Worm (Caenorhabditis elegans) whole organism, L4 larva: Measurements from ENCODE around the gene Y45F3A.5.

ENCODE experiments used
- F10B5.3 ChIP-seq: sonication (generic microtip); optimal IDR thresholded peaks from 2 replicates; lab custom pipeline; 2016; ENCODE audit warnings: mild to moderate bottlenecking, missing genetic modification characterization, missing compliant biosample characterization
- F26F4.8 ChIP-seq: fragments of 200-800 bp; sonication (Bioruptor generic); conservative IDR thresholded peaks from 2 replicates; pipeline ENCODE4 v1.3.6; 2022; ENCODE audit warnings: missing genetic modification characterization, missing compliant biosample characterization
- F49E8.2 ChIP-seq: sonication (generic microtip); optimal IDR thresholded peaks from 2 replicates; lab custom pipeline; 2016; ENCODE audit warnings: missing compliant biosample characterization, mild to moderate bottlenecking, missing genetic modification characterization, borderline replicate concordance
- R02D3.7 ChIP-seq: fragments of 150-350 bp; sonication (generic microtip); optimal IDR thresholded peaks from 3 replicates; lab custom pipeline; 2014; ENCODE audit warnings: missing biosample characterization, missing genetic modification characterization
- T20F7.1 ChIP-seq: fragments of 200-800 bp; sonication (Bioruptor generic); optimal IDR thresholded peaks from 2 replicates; lab custom pipeline; 2018; ENCODE audit warnings: mild to moderate bottlenecking, missing genetic modification characterization, missing compliant biosample characterization
- Y5F2A.4 ChIP-seq: fragments of 200-800 bp; sonication (Bioruptor generic); optimal IDR thresholded peaks from 2 replicates; lab custom pipeline; 2018; ENCODE audit warnings: mild to moderate bottlenecking, missing genetic modification characterization, missing compliant biosample characterization
- Y75B8A.6 ChIP-seq: fragments of 200-800 bp; sonication (Bioruptor generic); IDR thresholded peaks from 2 replicates; pipeline ENCODE4 v1.3.6; 2022; ENCODE audit warnings: missing genetic modification reagents, missing genetic modification characterization, missing compliant biosample characterization
- aha-1 ChIP-seq: fragments of 150-350 bp; peaks from one replicate; lab custom pipeline; 2014; ENCODE audit warnings: missing biosample characterization, missing genetic modification characterization
- ama-1 ChIP-seq: fragments of 150-350 bp; optimal IDR thresholded peaks from 2 replicates; lab custom pipeline; 2014; ENCODE audit warnings: inconsistent platforms, mixed read lengths
- arid-1 ChIP-seq: fragments of 200-800 bp; sonication (Bioruptor generic); conservative IDR thresholded peaks from 2 replicates; pipeline ENCODE4 v1.3.6; 2022; ENCODE audit warnings: missing genetic modification reagents, missing genetic modification characterization, missing compliant biosample characterization
- ceh-82 ChIP-seq: sonication (generic microtip); optimal IDR thresholded peaks from 2 replicates; lab custom pipeline; 2017; ENCODE audit warnings: missing biosample characterization, missing genetic modification characterization
- cey-2 ChIP-seq: sonication (generic microtip); optimal IDR thresholded peaks from 3 replicates; lab custom pipeline; 2017; ENCODE audit warnings: missing genetic modification characterization, mild to moderate bottlenecking, missing compliant biosample characterization, antibody characterized with exemption, borderline replicate concordance; ENCODE audit not compliant: insufficient read depth
- ctbp-1 ChIP-seq: fragments of 200-800 bp; sonication (Bioruptor generic); IDR thresholded peaks from 2 replicates; pipeline ENCODE4 v1.3.6; 2022; ENCODE audit warnings: missing genetic modification reagents, missing genetic modification characterization, missing compliant biosample characterization
- daf-8 ChIP-seq: fragments of 200-800 bp; sonication (Bioruptor generic); IDR thresholded peaks from 2 replicates; pipeline ENCODE4 v1.3.6; 2022; ENCODE audit warnings: missing genetic modification characterization, missing compliant biosample characterization
- dmd-6 ChIP-seq: fragments of 200-800 bp; sonication (Bioruptor generic); IDR thresholded peaks from 2 replicates; pipeline ENCODE4 v1.3.6; 2022; ENCODE audit warnings: missing genetic modification reagents, missing genetic modification characterization, missing compliant biosample characterization
- dmd-8 ChIP-seq: fragments of 200-800 bp; sonication (Bioruptor generic); IDR thresholded peaks from 2 replicates; pipeline ENCODE4 v1.3.6; 2022; ENCODE audit warnings: missing genetic modification characterization, missing compliant biosample characterization
- dpl-1 ChIP-seq: fragments of 150-350 bp; optimal IDR thresholded peaks from 2 replicates; lab custom pipeline; 2014; ENCODE audit warnings: missing biosample characterization, missing genetic modification reagents, missing genetic modification characterization
- duxl-1 ChIP-seq: sonication (generic microtip); optimal IDR thresholded peaks from 2 replicates; lab custom pipeline; 2016; ENCODE audit warnings: mild to moderate bottlenecking, missing genetic modification characterization, moderate library complexity, missing compliant biosample characterization; ENCODE audit not compliant: poor library complexity
- dve-1 ChIP-seq: sonication (generic microtip); optimal IDR thresholded peaks from 2 replicates; lab custom pipeline; 2017; ENCODE audit warnings: antibody characterized with exemption, mild to moderate bottlenecking, missing genetic modification characterization, missing compliant biosample characterization; ENCODE audit not compliant: insufficient read depth
- egl-27 ChIP-seq: sonication (generic microtip); optimal IDR thresholded peaks from 3 replicates; lab custom pipeline; 2017; ENCODE audit warnings: missing biosample characterization, missing genetic modification reagents, missing genetic modification characterization
- egl-43 ChIP-seq: fragments of 200-800 bp; sonication (Bioruptor generic); IDR thresholded peaks from 2 replicates; pipeline ENCODE4 v1.3.6; 2022; ENCODE audit warnings: missing genetic modification reagents, missing genetic modification characterization, missing compliant biosample characterization
- fkh-10 ChIP-seq: fragments of 150-350 bp; optimal IDR thresholded peaks from 2 replicates; lab custom pipeline; 2014; ENCODE audit warnings: missing biosample characterization, missing genetic modification reagents, missing genetic modification characterization
- fos-1 ChIP-seq: fragments of 150-350 bp; optimal IDR thresholded peaks from 2 replicates; lab custom pipeline; 2014; ENCODE audit warnings: missing biosample characterization, missing genetic modification characterization
- hif-1 ChIP-seq, 2 experiments: sonication (generic microtip); optimal IDR thresholded peaks; 2 replicates each; lab custom pipeline; 2016 to 2017; ENCODE audit warnings: missing compliant biosample characterization in 2 of 2, missing genetic modification characterization in 2 of 2, missing genetic modification reagents in 2 of 2, missing genotype in 2 of 2, mild to moderate bottlenecking in 1 of 2
- hlh-11 ChIP-seq: fragments of 200-800 bp; sonication (Bioruptor generic); optimal IDR thresholded peaks from 2 replicates; lab custom pipeline; 2018; ENCODE audit warnings: mild to moderate bottlenecking, missing genetic modification characterization, missing compliant biosample characterization
- hlh-30 ChIP-seq: sonication (generic microtip); optimal IDR thresholded peaks from 2 replicates; lab custom pipeline; 2017; ENCODE audit warnings: antibody characterized with exemption, mild to moderate bottlenecking, missing genetic modification characterization, missing compliant biosample characterization; ENCODE audit not compliant: insufficient read depth
- jun-1 ChIP-seq: fragments of 150-350 bp; optimal IDR thresholded peaks from 2 replicates; lab custom pipeline; 2014; ENCODE audit warnings: missing biosample characterization, missing genetic modification reagents, missing genetic modification characterization
- lin-15B ChIP-seq: fragments of 150-350 bp; sonication (generic microtip); optimal IDR thresholded peaks from 3 replicates; lab custom pipeline; 2014; ENCODE audit warnings: missing biosample characterization, missing genetic modification characterization
- lin-39 ChIP-seq: fragments of 150-350 bp; optimal IDR thresholded peaks from 2 replicates; lab custom pipeline; 2014; ENCODE audit warnings: missing biosample characterization, missing genetic modification reagents, missing genetic modification characterization
- lsy-2 ChIP-seq, 2 experiments: fragments of 150-350 bp in 1 of 2; sonication (generic microtip) in 1 of 2; optimal IDR thresholded peaks; 2 replicates each; lab custom pipeline; 2014 to 2017; ENCODE audit warnings: missing biosample characterization in 2 of 2, missing genetic modification characterization in 2 of 2
- madf-9 ChIP-seq: fragments of 200-800 bp; sonication (Bioruptor generic); conservative IDR thresholded peaks from 2 replicates; pipeline ENCODE4 v1.3.6; 2022; ENCODE audit warnings: missing genetic modification reagents, missing genetic modification characterization, missing compliant biosample characterization
- mdt-29 ChIP-seq: fragments of 200-800 bp; sonication (Bioruptor generic); IDR thresholded peaks from 2 replicates; pipeline ENCODE4 v1.3.6; 2022; ENCODE audit warnings: missing genetic modification reagents, missing genetic modification characterization, missing compliant biosample characterization
- mes-2 ChIP-seq: sonication (generic microtip); optimal IDR thresholded peaks from 2 replicates; lab custom pipeline; 2016; ENCODE audit warnings: missing genotype, mild to moderate bottlenecking, missing genetic modification characterization, missing compliant biosample characterization; ENCODE audit not compliant: poor library complexity, severe bottlenecking
- nhr-10 ChIP-seq: fragments of 150-350 bp; optimal IDR thresholded peaks from 2 replicates; lab custom pipeline; 2014; ENCODE audit warnings: missing biosample characterization, missing genetic modification characterization
- nhr-11 ChIP-seq: fragments of 150-350 bp; optimal IDR thresholded peaks from 2 replicates; lab custom pipeline; 2014; ENCODE audit warnings: missing biosample characterization, missing genetic modification characterization
- nhr-25 ChIP-seq: sonication (generic microtip); optimal IDR thresholded peaks from 2 replicates; lab custom pipeline; 2017; ENCODE audit warnings: missing genetic modification characterization, mild to moderate bottlenecking, missing compliant biosample characterization, antibody characterized with exemption, moderate library complexity, borderline replicate concordance; ENCODE audit not compliant: insufficient read depth
- nhr-42 ChIP-seq: fragments of 200-800 bp; sonication (Bioruptor generic); IDR thresholded peaks from 2 replicates; pipeline ENCODE4 v1.3.6; 2022; ENCODE audit warnings: missing genetic modification characterization, missing compliant biosample characterization
- nhr-48 ChIP-seq: sonication (generic microtip); optimal IDR thresholded peaks from 2 replicates; lab custom pipeline; 2016; ENCODE audit warnings: mild to moderate bottlenecking, missing genetic modification characterization, missing compliant biosample characterization
- nhr-6 ChIP-seq: fragments of 150-350 bp; optimal IDR thresholded peaks from 2 replicates; lab custom pipeline; 2014; ENCODE audit warnings: missing biosample characterization, missing genetic modification characterization
- nhr-77 ChIP-seq: fragments of 150-350 bp; optimal IDR thresholded peaks from 2 replicates; lab custom pipeline; 2014; ENCODE audit warnings: missing biosample characterization, missing genetic modification characterization
- php-3 ChIP-seq: fragments of 200-800 bp; sonication (Bioruptor generic); IDR thresholded peaks from 2 replicates; pipeline ENCODE4 v1.3.6; 2022; ENCODE audit warnings: missing genetic modification reagents, missing genetic modification characterization, missing compliant biosample characterization
- set-16 ChIP-seq: fragments of 200-800 bp; sonication (Bioruptor generic); IDR thresholded peaks from 2 replicates; pipeline ENCODE4 v1.3.6; 2022; ENCODE audit warnings: missing genetic modification reagents, missing genetic modification characterization, missing compliant biosample characterization
- skn-1 ChIP-seq: fragments of 150-350 bp; optimal IDR thresholded peaks from 2 replicates; lab custom pipeline; 2014; ENCODE audit warnings: missing biosample characterization, missing genetic modification characterization
- snpc-1.2 ChIP-seq: fragments of 200-800 bp; sonication (Bioruptor generic); IDR thresholded peaks from 2 replicates; pipeline ENCODE4 v1.3.6; 2022; ENCODE audit warnings: missing genetic modification reagents, missing genetic modification characterization, missing compliant biosample characterization
- spr-3 ChIP-seq: fragments of 200-800 bp; sonication (Bioruptor generic); optimal IDR thresholded peaks from 2 replicates; lab custom pipeline; 2018; ENCODE audit warnings: mild to moderate bottlenecking, missing genetic modification characterization, missing compliant biosample characterization
- tag-97 ChIP-seq: fragments of 200-800 bp; sonication (Bioruptor generic); IDR thresholded peaks from 2 replicates; pipeline ENCODE4 v1.3.6; 2022; ENCODE audit warnings: missing genetic modification characterization, missing compliant biosample characterization
- tra-1 ChIP-seq: fragments of 200-800 bp; sonication (Bioruptor generic); IDR thresholded peaks from 2 replicates; pipeline ENCODE4 v1.3.6; 2022; ENCODE audit warnings: missing genetic modification reagents, missing genetic modification characterization, missing compliant biosample characterization
- unc-62 ChIP-seq, 3 experiments: fragments of 150-350 bp in 1 of 3; sonication (generic microtip); optimal IDR thresholded peaks in 2 of 3; peaks in 1 of 3; 1 replicate in 1 of 3; 2 replicates in 2 of 3; lab custom pipeline; 2014 to 2017; ENCODE audit warnings: missing biosample characterization in 3 of 3, missing genetic modification characterization in 3 of 3, missing genetic modification reagents in 3 of 3, missing genotype in 1 of 3
- zfp-2 ChIP-seq: sonication (generic microtip); optimal IDR thresholded peaks from 2 replicates; lab custom pipeline; 2016; ENCODE audit warnings: mild to moderate bottlenecking, missing genetic modification characterization, missing compliant biosample characterization
- zfp-3 ChIP-seq: fragments of 200-800 bp; sonication (Bioruptor generic); conservative IDR thresholded peaks from 2 replicates; pipeline ENCODE4 v1.3.6; 2022; ENCODE audit warnings: missing genetic modification reagents, missing genetic modification characterization, missing compliant biosample characterization

Y45F3A.5 gene

DNA sequence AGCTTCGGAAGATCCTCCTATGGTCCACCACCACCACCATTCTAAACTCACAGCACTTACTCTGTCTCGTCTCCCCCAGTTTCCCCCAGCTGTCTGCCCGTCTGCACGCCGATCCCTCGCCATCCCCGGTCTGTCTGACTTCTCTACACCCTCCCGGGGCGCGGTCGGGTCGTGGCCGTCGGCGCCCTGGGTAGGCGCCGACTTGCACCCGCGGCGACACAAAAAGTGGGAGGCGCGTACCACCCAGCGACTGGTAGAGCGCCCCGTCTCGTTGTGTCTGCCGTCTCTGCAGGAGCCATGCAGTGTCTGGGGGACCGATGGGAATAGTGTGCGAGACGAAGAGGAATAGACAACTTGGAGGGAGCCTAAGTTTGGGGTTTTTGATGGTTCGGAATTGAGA is 47.9 kb upstream of the Y45F3A.5 start:
- peak; percentile 93 for TF ChIP-seq nhr-6 (tag; lab: Kevin White, UChicago)
- TF ChIP-seq arid-1 (GFP tag; lab: Robert Waterston, UW) = peak; percentile 60; the same call in 1 of the 2 replicates
- peak; percentile 21 for TF ChIP-seq fkh-10 (GFP tag; lab: Kevin White, UChicago)
- TF ChIP-seq set-16 (GFP tag; lab: Robert Waterston, UW) = peak; percentile 100
- peak; percentile 95 for TF ChIP-seq egl-43
- TF ChIP-seq F49E8.2 (tag; lab: Kevin White, UChicago) = no peak
- no peak for TF ChIP-seq Y75B8A.6 (GFP tag; lab: Robert Waterston, UW)
- peak; percentile 79 for TF ChIP-seq mes-2 (tag; lab: Kevin White, UChicago)
- peak; percentile 97 for TF ChIP-seq hlh-11 (tag; lab: Kevin White, UChicago)
- TF ChIP-seq fos-1 (tag; lab: Kevin White, UChicago) = no peak
- TF ChIP-seq nhr-10 (tag; lab: Kevin White, UChicago) = peak; percentile 86
- TF ChIP-seq F26F4.8 (GFP tag; lab: Robert Waterston, UW) = no peak
- TF ChIP-seq R02D3.7 (tag; lab: Kevin White, UChicago) = no peak
- peak; percentile 72; the same call in 1 of the 2 replicates for TF ChIP-seq php-3
- peak; percentile 73 for TF ChIP-seq tra-1 (GFP tag; lab: Robert Waterston, UW)
- peak; percentile 54; the same call in 1 of the 2 replicates for TF ChIP-seq madf-9 (GFP tag; lab: Robert Waterston, UW)
- peak; percentile 50 for TF ChIP-seq nhr-77 (tag; lab: Kevin White, UChicago)
- TF ChIP-seq zfp-2 (tag; lab: Kevin White, UChicago) = no peak
- peak; percentile 82 for TF ChIP-seq nhr-11 (tag; lab: Kevin White, UChicago)
- peak; percentile 70 for TF ChIP-seq duxl-1 (tag; lab: Kevin White, UChicago)
- no peak for TF ChIP-seq tag-97 (GFP tag; lab: Robert Waterston, UW)
- TF ChIP-seq nhr-25 (tag; lab: Kevin White, UChicago) = peak; percentile 81
- TF ChIP-seq dmd-8 (GFP tag; lab: Robert Waterston, UW) = 0 out of 2 replicates have a peak, but pooled peaks have one; percentile 50
- TF ChIP-seq hif-1 (tag; optimal IDR thresholded peaks at IDR 0.05; lab: Kevin White, UChicago) = peak; percentile 21 to 81
- peak; percentile 71 to 87 for TF ChIP-seq lsy-2 (tag; optimal IDR thresholded peaks at IDR 0.05; lab: Kevin White, UChicago)
- TF ChIP-seq mdt-29 (GFP tag; lab: Robert Waterston, UW) = no peak
- peak; percentile 99 for TF ChIP-seq aha-1
- no peak for TF ChIP-seq zfp-3 (GFP tag; lab: Robert Waterston, UW)
- no peak for TF ChIP-seq daf-8 (GFP tag; lab: Robert Waterston, UW)
- TF ChIP-seq cey-2 = no peak
- TF ChIP-seq spr-3 = peak; percentile 76
- peak; percentile 7 for TF ChIP-seq F10B5.3
- TF ChIP-seq lin-15B (tag; lab: Kevin White, UChicago) = no peak
- peak; percentile 93 for TF ChIP-seq ctbp-1 (GFP tag; lab: Robert Waterston, UW)
- no peak for TF ChIP-seq T20F7.1
- no peak for TF ChIP-seq ceh-82 (tag; lab: Kevin White, UChicago)
- no peak for TF ChIP-seq jun-1 (tag; lab: Kevin White, UChicago)
- TF ChIP-seq lin-39 (tag; lab: Kevin White, UChicago) = no peak
- TF ChIP-seq hlh-30 = peak; percentile 84
- TF ChIP-seq dpl-1 (GFP tag; lab: Kevin White, UChicago) = peak; percentile 60
- no peak for TF ChIP-seq Y5F2A.4
- peak in 1 of 2 experiments; percentile 97 for TF ChIP-seq unc-62 (GFP tag; optimal IDR thresholded peaks at IDR 0.05 in 1 of 2; lab: Kevin White, UChicago)
- TF ChIP-seq unc-62 (tag; optimal IDR thresholded peaks at IDR 0.05; lab: Kevin White, UChicago) = no peak
- TF ChIP-seq nhr-48 (tag; lab: Kevin White, UChicago) = peak; percentile 84
- TF ChIP-seq dmd-6 (GFP tag; lab: Robert Waterston, UW) = peak; percentile 71
- no peak for TF ChIP-seq ama-1 (lab: Kevin White, UChicago)
- peak; percentile 82 for TF ChIP-seq nhr-42 (GFP tag; lab: Robert Waterston, UW)
- TF ChIP-seq dve-1 (tag; lab: Kevin White, UChicago) = peak; percentile 93
- peak; percentile 53; the same call in 1 of the 2 replicates for TF ChIP-seq snpc-1.2
- no peak for TF ChIP-seq skn-1
- no peak for TF ChIP-seq egl-27 (tag; lab: Kevin White, UChicago)
